Worm (Caenorhabditis elegans) whole organism, mixed stage, embryonic: ENCODE data around the gene Y56A3A.22.

Experiments used
- elt-1 ChIP-seq: sonication (generic microtip); optimal IDR thresholded peaks from 2 replicates; lab custom pipeline; 2017; ENCODE audit warnings: missing genetic modification characterization, mild to moderate bottlenecking, missing compliant biosample characterization, antibody characterized with exemption, moderate library complexity, borderline replicate concordance; ENCODE audit not compliant: insufficient read depth
- elt-3 ChIP-seq: fragments of 150-350 bp; optimal IDR thresholded peaks from 2 replicates; lab custom pipeline; 2014; ENCODE audit warnings: missing biosample characterization, missing genetic modification characterization
- lsy-2 ChIP-seq: fragments of 150-350 bp; optimal IDR thresholded peaks from 2 replicates; lab custom pipeline; 2014; ENCODE audit warnings: missing biosample characterization, missing genetic modification characterization
- nhr-76 ChIP-seq: sonication (generic microtip); optimal IDR thresholded peaks from 2 replicates; lab custom pipeline; 2017; ENCODE audit warnings: missing biosample characterization, missing genetic modification characterization
- sem-2 ChIP-seq: fragments of 200-800 bp; sonication (Bioruptor generic); optimal IDR thresholded peaks from 2 replicates; lab custom pipeline; 2018; ENCODE audit warnings: mild to moderate bottlenecking, missing genetic modification characterization, missing compliant biosample characterization
- snpc-4 ChIP-seq: fragments of 150-350 bp; optimal IDR thresholded peaks from 2 replicates; lab custom pipeline; 2014; ENCODE audit warnings: missing biosample characterization, missing genetic modification characterization
- unc-62 ChIP-seq: fragments of 150-350 bp; optimal IDR thresholded peaks from 2 replicates; lab custom pipeline; 2014; ENCODE audit warnings: missing biosample characterization, missing genetic modification reagents, missing genetic modification characterization

- TF ChIP-seq elt-3 (tag; lab: Kevin White, UChicago) (no peak), unc-62 (GFP tag; lab: Kevin White, UChicago) (no peak), snpc-4 (no peak), lsy-2 (tag; lab: Kevin White, UChicago) (no peak), sem-2 (GFP tag; lab: Kevin White, UChicago) (no peak), nhr-76 (tag; lab: Kevin White, UChicago) (no peak), elt-1 (tag; lab: Kevin White, UChicago) (no peak)
These were observed 29.6 kb downstream of the Y56A3A.22 start for ce11 chrIII:11951111-11951510.
